Fruit fly (Drosophila melanogaster) whole organism, prepupa: ENCODE results near the gene Nup154.

Source experiments
- CG1621 ChIP-seq: fragments of 200-800 bp; sonication (Bioruptor generic); optimal IDR thresholded peaks from 3 replicates; lab custom pipeline; 2018; ENCODE audit warnings: missing biosample characterization, mild to moderate bottlenecking, missing genetic modification characterization
- CG6854 ChIP-seq: fragments of 200-800 bp; sonication (Bioruptor generic); optimal IDR thresholded peaks from 2 replicates; lab custom pipeline; 2017; ENCODE audit warnings: missing biosample characterization, mild to moderate bottlenecking, missing genetic modification characterization
- Sox15 ChIP-seq: fragments of 200-800 bp; sonication (Bioruptor generic); optimal IDR thresholded peaks from 3 replicates; lab custom pipeline; 2016; ENCODE audit warnings: missing biosample characterization, missing genetic modification characterization
- achi ChIP-seq: fragments of 200-800 bp; sonication (Bioruptor generic); optimal IDR thresholded peaks from 3 replicates; lab custom pipeline; 2016; ENCODE audit warnings: missing biosample characterization, missing genetic modification characterization

dm6 chr2L:11037583-11038517 is 33.2 kb downstream of the Nup154 start:
- TF ChIP-seq achi: peak; percentile 33
- TF ChIP-seq CG6854 (GFP tag; lab: Kevin White, UChicago): no peak
- TF ChIP-seq CG1621 (tag; lab: Kevin White, UChicago): no peak
- TF ChIP-seq Sox15 (GFP tag; lab: Kevin White, UChicago): no peak
